Worm (Caenorhabditis elegans): Measurements from ENCODE around the gene fbxc-52.

Gene fbxc-52

DNA sequence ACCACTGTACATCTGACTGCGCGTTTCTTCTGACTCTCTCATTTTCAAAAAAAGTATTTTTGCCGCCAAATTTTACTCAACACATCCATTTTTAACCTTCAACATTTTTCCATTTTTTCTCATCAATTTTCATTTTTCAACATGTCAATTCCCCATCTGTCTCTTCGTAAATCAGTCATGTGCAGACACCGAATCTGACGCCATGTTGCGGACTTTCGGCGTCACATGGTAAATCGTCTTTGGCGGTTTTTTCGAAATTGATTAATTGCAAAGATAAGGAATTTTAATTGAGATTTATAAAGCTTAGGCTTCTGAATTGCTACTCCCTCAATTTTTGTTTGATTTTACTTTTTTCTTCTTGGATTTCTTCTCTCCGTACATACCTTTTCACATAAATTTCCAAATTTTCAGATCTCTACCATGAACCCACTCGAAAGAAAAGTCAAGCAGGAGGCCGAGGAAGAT lies 34.3 kb upstream of the fbxc-52 start, which contains the start of gene F19B10.1 (continued):
- TF ChIP-seq ZK546.5 (tag; optimal IDR thresholded peaks at IDR 0.05) (no peak), unc-62 (GFP tag; optimal IDR thresholded peaks at IDR 0.05) (no peak), zag-1 (tag; optimal IDR thresholded peaks at IDR 0.05) (no peak), nhr-11 (tag; optimal IDR thresholded peaks at IDR 0.05) (no peak), nhr-77 (tag; optimal IDR thresholded peaks at IDR 0.05) (no peak), nhr-12 (tag; optimal IDR thresholded peaks at IDR 0.05) (no peak), unc-39 (tag; optimal IDR thresholded peaks at IDR 0.05) (no peak), egl-27 (tag; optimal IDR thresholded peaks at IDR 0.05) (no peak)

DNA sequence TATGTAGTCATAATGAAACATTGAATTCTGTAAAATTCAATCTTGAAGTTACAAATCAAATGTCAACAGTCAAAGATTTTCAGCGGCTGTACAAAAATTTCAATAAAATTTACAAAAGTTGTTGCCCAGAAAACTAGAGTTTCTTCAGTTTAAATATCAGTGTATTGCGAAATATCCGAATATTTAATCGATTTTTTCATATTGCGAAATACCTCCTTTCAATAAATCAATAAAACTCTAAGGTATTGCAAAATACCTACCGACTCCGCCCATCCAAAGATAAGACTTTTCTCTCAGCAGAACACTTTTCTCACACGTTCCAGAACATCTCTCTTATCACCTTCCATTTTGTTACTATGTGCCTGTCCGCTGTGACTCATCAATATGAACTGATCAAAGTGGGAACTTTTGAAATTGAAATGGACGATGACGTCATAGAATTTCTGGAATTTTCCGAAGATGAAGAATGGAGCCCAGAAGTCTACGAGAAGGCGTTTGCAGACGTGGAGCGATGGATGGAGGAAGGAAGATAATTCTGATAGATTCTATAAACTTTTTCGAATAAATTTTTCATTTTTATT lies 32.5 kb upstream of the fbxc-52 start:
- TF ChIP-seq unc-55 (GFP tag; optimal IDR thresholded peaks at IDR 0.05) (peak; percentile 37), fos-1 (tag; optimal IDR thresholded peaks at IDR 0.05) (peak; percentile 44), ztf-4 (tag; optimal IDR thresholded peaks at IDR 0.05) (no peak), peb-1 (tag; optimal IDR thresholded peaks at IDR 0.05) (no peak), ztf-1 (GFP tag; conservative IDR thresholded peaks at IDR 0.05) (no peak)

DNA sequence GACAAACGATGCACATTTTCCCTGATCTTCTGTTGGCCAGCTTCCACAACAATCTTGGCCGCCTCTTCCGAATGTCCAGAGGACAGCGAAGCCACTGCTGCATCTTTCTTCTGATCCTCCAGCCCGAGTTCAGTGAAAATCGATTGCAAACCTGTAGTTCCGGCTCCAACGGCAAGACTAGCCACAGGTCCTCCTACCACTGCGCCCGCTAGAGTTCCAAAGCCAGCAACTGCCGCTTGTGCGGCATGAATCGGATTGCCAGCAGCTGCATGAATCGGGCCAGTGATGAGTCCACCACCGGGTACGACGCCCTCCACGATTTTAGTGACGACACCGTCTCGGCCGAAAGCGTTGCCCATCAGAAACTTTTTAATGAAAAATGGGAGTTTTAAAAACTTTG lies 28.7 kb upstream of the fbxc-52 start, which contains the start of gene ifas-1:
ifas-1 (minus strand) TSS at position 387 of the 400 bp plus-strand sequence.
- TF ChIP-seq ama-1 (optimal IDR thresholded peaks at IDR 0.05) (no peak), C34F6.9 (tag; optimal IDR thresholded peaks at IDR 0.05) (no peak), sma-9 (GFP tag; optimal IDR thresholded peaks at IDR 0.05) (no peak), sma-9 (tag; optimal IDR thresholded peaks at IDR 0.05) (no peak), ztf-11 (tag; optimal IDR thresholded peaks at IDR 0.05) (no peak), alr-1 (tag; optimal IDR thresholded peaks at IDR 0.05) (no peak), lsy-2 (tag; optimal IDR thresholded peaks at IDR 0.05) (no peak), nhr-11 (tag; optimal IDR thresholded peaks at IDR 0.05) (no peak), zag-1 (tag; optimal IDR thresholded peaks at IDR 0.05) (no peak), elt-3 (tag; optimal IDR thresholded peaks at IDR 0.05) (no peak)

DNA sequence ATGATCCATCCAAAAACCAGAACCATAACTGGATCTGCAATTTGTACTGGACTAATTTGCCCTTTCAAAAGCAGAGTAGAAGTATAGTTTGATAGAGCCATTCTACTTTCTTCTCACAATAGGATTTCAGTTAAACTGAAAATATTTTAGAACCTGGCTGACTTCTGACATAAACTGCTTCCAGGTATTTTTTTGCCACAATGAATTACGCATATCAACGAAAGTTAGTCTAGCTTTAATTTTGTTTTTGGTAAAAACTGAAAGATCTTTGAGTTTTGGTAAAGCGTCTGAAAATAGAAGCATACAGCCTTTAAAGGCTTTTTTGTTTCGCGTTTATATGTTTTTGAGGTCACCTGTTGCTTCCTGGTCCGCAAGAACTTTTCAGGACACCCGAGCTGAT lies 26.4 kb upstream of the fbxc-52 start, which contains the start of gene srx-101:
srx-101 (minus strand) TSS at position 101 of the 400 bp plus-strand sequence.
- TF ChIP-seq nhr-237 (tag; optimal IDR thresholded peaks at IDR 0.05) (no peak), C34F6.9 (tag; optimal IDR thresholded peaks at IDR 0.05) (no peak), unc-39 (tag; optimal IDR thresholded peaks at IDR 0.05) (no peak), mdl-1 (tag; optimal IDR thresholded peaks at IDR 0.05) (no peak), mbf-1 (tag; optimal IDR thresholded peaks at IDR 0.05) (no peak), lsy-2 (tag; optimal IDR thresholded peaks at IDR 0.05) (no peak), Y55F3AM.14 (GFP tag; optimal IDR thresholded peaks at IDR 0.05) (no peak), ztf-4 (tag; optimal IDR thresholded peaks at IDR 0.05) (no peak), nhr-25 (tag; optimal IDR thresholded peaks at IDR 0.05) (no peak), dmd-4 (tag; optimal IDR thresholded peaks at IDR 0.05) (no peak), gmeb-1 (tag; optimal IDR thresholded peaks at IDR 0.05) (no peak), egl-27 (tag; optimal IDR thresholded peaks at IDR 0.05) (no peak), nhr-129 (tag; optimal IDR thresholded peaks at IDR 0.05) (no peak), nhr-6 (tag; optimal IDR thresholded peaks at IDR 0.05) (no peak), lin-39 (tag; optimal IDR thresholded peaks at IDR 0.05) (no peak), sma-3 (GFP tag; optimal IDR thresholded peaks at IDR 0.05) (no peak)

DNA sequence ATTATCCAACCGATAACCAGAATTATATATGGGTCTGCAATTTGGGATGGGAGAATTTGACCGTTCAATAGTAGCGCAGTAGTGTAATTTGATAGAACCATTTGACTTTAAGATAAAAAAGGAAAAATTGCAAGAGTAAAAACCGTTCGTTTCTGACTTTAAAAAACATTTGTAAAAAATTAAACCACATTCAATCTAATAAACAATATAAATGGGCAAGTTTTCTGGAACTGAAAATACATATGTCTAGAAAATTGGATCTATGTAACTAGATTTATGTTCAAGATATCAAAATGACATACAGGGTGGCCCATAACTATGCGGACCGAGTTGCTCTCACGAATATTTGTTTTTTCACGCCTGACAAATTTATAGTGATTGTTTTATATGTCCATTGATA lies 22.4 kb upstream of the fbxc-52 start, which contains the start of gene srx-102:
srx-102 (minus strand) TSS at position 101 of the 400 bp plus-strand sequence.
- TF ChIP-seq R02D3.7 (tag; optimal IDR thresholded peaks at IDR 0.05) (no peak), nhr-129 (tag; optimal IDR thresholded peaks at IDR 0.05) (no peak), alr-1 (tag; optimal IDR thresholded peaks at IDR 0.05) (no peak), C34F6.9 (tag; optimal IDR thresholded peaks at IDR 0.05) (no peak), unc-55 (GFP tag; optimal IDR thresholded peaks at IDR 0.05) (no peak), lin-11 (tag; optimal IDR thresholded peaks at IDR 0.05) (no peak), Y55F3AM.14 (GFP tag; optimal IDR thresholded peaks at IDR 0.05) (no peak), ceh-16 (tag; optimal IDR thresholded peaks at IDR 0.05) (no peak), nhr-10 (tag; optimal IDR thresholded peaks at IDR 0.05) (no peak), dmd-4 (tag; optimal IDR thresholded peaks at IDR 0.05) (no peak), peb-1 (tag; optimal IDR thresholded peaks at IDR 0.05) (no peak), nhr-25 (tag; optimal IDR thresholded peaks at IDR 0.05) (no peak), unc-39 (tag; optimal IDR thresholded peaks at IDR 0.05) (no peak), nhr-12 (tag; optimal IDR thresholded peaks at IDR 0.05) (no peak), mab-5 (tag; optimal IDR thresholded peaks at IDR 0.05) (no peak)

All from whole organism, L2 larva.